Fruit fly (Drosophila melanogaster) whole organism, embryonic: ENCODE results near the gene Mco4.
A peak's percentile ranks its signal among the peaks of the same experiment; 100 is the strongest.

Experiments used
- Ada2b ChIP-seq: fragments of 200-800 bp; sonication (Bioruptor generic); IDR thresholded peaks from 2 replicates; pipeline ENCODE4 v1.3.6; 2022; ENCODE audit warnings: missing biosample characterization, missing genetic modification characterization
- B-H2 ChIP-seq: fragments of 200-800 bp; sonication (Bioruptor generic); optimal IDR thresholded peaks from 2 replicates; lab custom pipeline; 2018; ENCODE audit warnings: missing biosample characterization, mild to moderate bottlenecking, missing genetic modification characterization
- CG10274 ChIP-seq: fragments of 200-800 bp; sonication (Bioruptor generic); optimal IDR thresholded peaks from 3 replicates; lab custom pipeline; 2017; ENCODE audit warnings: missing biosample characterization, mild to moderate bottlenecking, missing genetic modification characterization
- CG13296 ChIP-seq: fragments of 200-800 bp; sonication (Bioruptor generic); optimal IDR thresholded peaks from 3 replicates; lab custom pipeline; 2018; ENCODE audit warnings: missing biosample characterization, mild to moderate bottlenecking, missing genetic modification characterization
- CG16813 ChIP-seq: fragments of 200-800 bp; sonication (Bioruptor generic); IDR thresholded peaks from 3 replicates; pipeline ENCODE4 v1.3.6; 2022; ENCODE audit warnings: missing biosample characterization, missing genetic modification characterization; ENCODE audit not compliant: partially characterized antibody
- CG17385 ChIP-seq: fragments of 200-800 bp; sonication (Bioruptor generic); optimal IDR thresholded peaks from 3 replicates; lab custom pipeline; 2018; ENCODE audit warnings: missing biosample characterization, mild to moderate bottlenecking, missing genetic modification characterization
- CG18262 ChIP-seq: fragments of 200-800 bp; optimal IDR thresholded peaks from 3 replicates; lab custom pipeline; 2019; ENCODE audit warnings: missing biosample characterization, mild to moderate bottlenecking, missing genetic modification characterization, moderate library complexity
- CG1832 ChIP-seq: fragments of 200-800 bp; sonication (Bioruptor generic); optimal IDR thresholded peaks from 2 replicates; lab custom pipeline; 2017; ENCODE audit warnings: missing biosample characterization, mild to moderate bottlenecking, missing genetic modification characterization, inconsistent platforms
- CG2712 ChIP-seq: fragments of 200-800 bp; optimal IDR thresholded peaks from 3 replicates; lab custom pipeline; 2019; ENCODE audit warnings: missing biosample characterization, mild to moderate bottlenecking, missing genetic modification characterization, moderate library complexity
- CG31441 ChIP-seq: fragments of 200-800 bp; sonication (Bioruptor generic); IDR thresholded peaks from 2 replicates; pipeline ENCODE4 v1.3.6; 2022; ENCODE audit warnings: missing biosample characterization, missing genetic modification characterization
- CG32532 ChIP-seq: fragments of 200-800 bp; sonication (Bioruptor generic); IDR thresholded peaks from 2 replicates; pipeline ENCODE4 v1.3.6; 2022; ENCODE audit warnings: missing biosample characterization, missing genetic modification characterization
- CG3995 ChIP-seq: fragments of 200-800 bp; sonication (Bioruptor generic); optimal IDR thresholded peaks from 3 replicates; lab custom pipeline; 2016; ENCODE audit warnings: missing biosample characterization, missing genetic modification characterization
- CG4424 ChIP-seq: fragments of 200-800 bp; sonication (Bioruptor generic); optimal IDR thresholded peaks from 3 replicates; lab custom pipeline; 2016; ENCODE audit warnings: missing biosample characterization, missing genetic modification characterization
- CG7987 ChIP-seq: fragments of 200-800 bp; sonication (Bioruptor generic); optimal IDR thresholded peaks from 2 replicates; lab custom pipeline; 2018; ENCODE audit warnings: missing biosample characterization, mild to moderate bottlenecking, missing genetic modification characterization, moderate library complexity
- CG8089 ChIP-seq: fragments of 200-800 bp; sonication (Bioruptor generic); optimal IDR thresholded peaks from 3 replicates; lab custom pipeline; 2016; ENCODE audit warnings: missing biosample characterization, missing genetic modification characterization
- CTCF ChIP-seq: fragments of 200-800 bp; sonication (Bioruptor generic); optimal IDR thresholded peaks from 2 replicates; lab custom pipeline; 2017; ENCODE audit warnings: missing biosample characterization, mild to moderate bottlenecking, missing genetic modification characterization, moderate library complexity
- D19A ChIP-seq: fragments of 200-800 bp; optimal IDR thresholded peaks from 3 replicates; lab custom pipeline; 2019; ENCODE audit warnings: missing biosample characterization, mild to moderate bottlenecking, missing genetic modification characterization, moderate library complexity
- Deaf1 ChIP-seq: fragments of 200-800 bp; optimal IDR thresholded peaks from 3 replicates; lab custom pipeline; 2019; ENCODE audit warnings: missing biosample characterization, mild to moderate bottlenecking, missing genetic modification characterization, moderate library complexity
- Dek ChIP-seq: fragments of 200-800 bp; sonication (Bioruptor generic); optimal IDR thresholded peaks from 3 replicates; lab custom pipeline; 2019; ENCODE audit warnings: missing biosample characterization, mild to moderate bottlenecking, missing genetic modification characterization, moderate library complexity
- Drgx ChIP-seq: fragments of 200-800 bp; sonication (Bioruptor generic); IDR thresholded peaks from 2 replicates; pipeline ENCODE4 v1.3.6; 2022; ENCODE audit warnings: missing biosample characterization, missing genetic modification characterization
- Gsc ChIP-seq: fragments of 200-800 bp; sonication (Bioruptor generic); IDR thresholded peaks from 2 replicates; pipeline ENCODE4 v1.3.6; 2022; ENCODE audit warnings: missing biosample characterization, missing genetic modification characterization
- HmgZ ChIP-seq: fragments of 200-800 bp; sonication (Bioruptor generic); optimal IDR thresholded peaks from 2 replicates; lab custom pipeline; 2018; ENCODE audit warnings: missing biosample characterization, mild to moderate bottlenecking, missing genetic modification characterization
- Nf-YB ChIP-seq: fragments of 200-800 bp; sonication (Bioruptor generic); optimal IDR thresholded peaks from 3 replicates; lab custom pipeline; 2019; ENCODE audit warnings: missing biosample characterization, mild to moderate bottlenecking, missing genetic modification characterization, moderate library complexity
- Nf-YC ChIP-seq: fragments of 200-800 bp; optimal IDR thresholded peaks from 3 replicates; lab custom pipeline; 2019; ENCODE audit warnings: missing biosample characterization, mild to moderate bottlenecking, missing genetic modification characterization, moderate library complexity
- Oaz ChIP-seq: fragments of 200-800 bp; sonication (Bioruptor generic); IDR thresholded peaks from 2 replicates; pipeline ENCODE4 v1.3.6; 2022; ENCODE audit warnings: missing biosample characterization, missing genetic modification characterization
- Pdp1 ChIP-seq, 2 experiments: fragments of 200-800 bp; sonication (Bioruptor generic); optimal IDR thresholded peaks; 3 replicates each; lab custom pipeline; 2016; ENCODE audit warnings: missing biosample characterization in 2 of 2, missing genetic modification characterization in 2 of 2, mild to moderate bottlenecking in 1 of 2, moderate library complexity in 1 of 2
- Ravus ChIP-seq: fragments of 200-800 bp; sonication (Bioruptor generic); IDR thresholded peaks from 2 replicates; pipeline ENCODE4 v1.3.6; 2022; ENCODE audit warnings: missing biosample characterization, missing genetic modification characterization
- Scr ChIP-seq: fragments of 200-800 bp; sonication (Bioruptor generic); IDR thresholded peaks from 2 replicates; pipeline ENCODE4 v1.3.6; 2022; ENCODE audit warnings: missing biosample characterization, missing genetic modification characterization; ENCODE audit not compliant: partially characterized antibody
- Spps ChIP-seq: fragments of 200-800 bp; sonication (Bioruptor generic); optimal IDR thresholded peaks from 2 replicates; lab custom pipeline; 2018; ENCODE audit warnings: missing biosample characterization, mild to moderate bottlenecking, missing genetic modification characterization
- Xbp1 ChIP-seq: fragments of 200-800 bp; sonication (Bioruptor generic); optimal IDR thresholded peaks from 3 replicates; lab custom pipeline; 2016; ENCODE audit warnings: missing biosample characterization, mild to moderate bottlenecking, missing genetic modification characterization
- abd-A ChIP-seq: fragments of 200-800 bp; sonication (Bioruptor generic); optimal IDR thresholded peaks from 3 replicates; lab custom pipeline; 2019; ENCODE audit warnings: missing biosample characterization, mild to moderate bottlenecking, missing genetic modification characterization, moderate library complexity
- bsh ChIP-seq, 2 experiments: fragments of 200-800 bp; sonication (Bioruptor generic); optimal IDR thresholded peaks; 2 replicates each; lab custom pipeline; 2017 to 2018; ENCODE audit warnings: mild to moderate bottlenecking in 2 of 2, missing biosample characterization in 2 of 2, missing genetic modification characterization in 2 of 2, moderate library complexity in 1 of 2
- cato ChIP-seq: fragments of 200-800 bp; sonication (Bioruptor generic); optimal IDR thresholded peaks from 2 replicates; lab custom pipeline; 2016; ENCODE audit warnings: missing biosample characterization, missing genetic modification characterization, borderline replicate concordance
- chinmo ChIP-seq: fragments of 200-800 bp; sonication (Bioruptor generic); IDR thresholded peaks from 4 replicates; pipeline ENCODE4 v1.3.6; 2022; ENCODE audit warnings: missing biosample characterization, missing genetic modification characterization; ENCODE audit not compliant: partially characterized antibody
- crol ChIP-seq: fragments of 200-800 bp; sonication (Bioruptor generic); IDR thresholded peaks from 2 replicates; pipeline ENCODE4 v1.3.6; 2022; ENCODE audit warnings: missing biosample characterization, missing genetic modification characterization
- en ChIP-seq: fragments of 200-800 bp; sonication (Bioruptor generic); optimal IDR thresholded peaks from 2 replicates; lab custom pipeline; 2016; ENCODE audit warnings: missing biosample characterization, missing genetic modification characterization
- exex ChIP-seq: fragments of 200-800 bp; sonication (Bioruptor generic); optimal IDR thresholded peaks from 4 replicates; lab custom pipeline; 2018; ENCODE audit warnings: missing biosample characterization, mild to moderate bottlenecking, missing genetic modification characterization, moderate library complexity
- eyg ChIP-seq: fragments of 200-800 bp; sonication (Bioruptor generic); optimal IDR thresholded peaks from 3 replicates; lab custom pipeline; 2016; ENCODE audit warnings: missing biosample characterization, missing genetic modification characterization
- ftz-f1 ChIP-seq: fragments of 200-800 bp; sonication (Bioruptor generic); optimal IDR thresholded peaks from 2 replicates; lab custom pipeline; 2016; ENCODE audit warnings: missing biosample characterization, missing genetic modification characterization
- fu2 ChIP-seq: fragments of 200-800 bp; sonication (Bioruptor generic); optimal IDR thresholded peaks from 2 replicates; lab custom pipeline; 2016; ENCODE audit warnings: missing biosample characterization, missing genetic modification characterization
- insv ChIP-seq, 2 experiments: fragments of 200-800 bp; sonication (Bioruptor generic); optimal IDR thresholded peaks; 3 replicates each; lab custom pipeline; 2016 to 2018; ENCODE audit warnings: missing biosample characterization in 2 of 2, missing genetic modification characterization in 2 of 2
- kay ChIP-seq: fragments of 200-800 bp; sonication (Bioruptor generic); optimal IDR thresholded peaks from 2 replicates; lab custom pipeline; 2016; ENCODE audit warnings: missing biosample characterization, missing genetic modification characterization
- klu ChIP-seq: fragments of 200-800 bp; sonication (Bioruptor generic); IDR thresholded peaks from 2 replicates; pipeline ENCODE4 v1.3.6; 2022; ENCODE audit warnings: missing biosample characterization, missing genetic modification characterization
- maf-S ChIP-seq: fragments of 200-800 bp; sonication (Bioruptor generic); optimal IDR thresholded peaks from 2 replicates; lab custom pipeline; 2016; ENCODE audit warnings: missing biosample characterization, missing genetic modification characterization
- mirr ChIP-seq: fragments of 200-800 bp; sonication (Bioruptor generic); optimal IDR thresholded peaks from 3 replicates; lab custom pipeline; 2018; ENCODE audit warnings: missing biosample characterization, mild to moderate bottlenecking, missing genetic modification characterization
- ranshi ChIP-seq: fragments of 200-800 bp; sonication (Bioruptor generic); IDR thresholded peaks from 2 replicates; pipeline ENCODE4 v1.3.6; 2022; ENCODE audit warnings: missing biosample characterization, missing genetic modification characterization
- rib ChIP-seq: fragments of 200-800 bp; sonication (Bioruptor generic); IDR thresholded peaks from 2 replicates; pipeline ENCODE4 v1.3.6; 2022; ENCODE audit warnings: missing biosample characterization, missing genetic modification characterization
- so ChIP-seq: fragments of 200-800 bp; sonication (Bioruptor generic); IDR thresholded peaks from 3 replicates; pipeline ENCODE4 v1.3.6; 2022; ENCODE audit warnings: missing biosample characterization, missing genetic modification characterization
- sr ChIP-seq: fragments of 200-800 bp; sonication (Bioruptor generic); IDR thresholded peaks from 3 replicates; pipeline ENCODE4 v1.3.6; 2022; ENCODE audit warnings: missing biosample characterization, missing genetic modification characterization
- tgo ChIP-seq: fragments of 200-800 bp; sonication (Bioruptor generic); IDR thresholded peaks from 3 replicates; pipeline ENCODE4 v1.3.6; 2022; ENCODE audit warnings: missing biosample characterization, missing genetic modification characterization
- tin ChIP-seq: fragments of 200-800 bp; sonication (Bioruptor generic); optimal IDR thresholded peaks from 3 replicates; lab custom pipeline; 2016; ENCODE audit warnings: missing biosample characterization, missing genetic modification characterization
- tio ChIP-seq: fragments of 200-800 bp; sonication (Bioruptor generic); optimal IDR thresholded peaks from 2 replicates; lab custom pipeline; 2017; ENCODE audit warnings: missing biosample characterization, missing genetic modification characterization, inconsistent platforms

Gene Mco4

dm6 chrX:17821466-17821865, 34.5 kb downstream of the Mco4 start:
- TF ChIP-seq cato (GFP tag; lab: Kevin White, UChicago), result no peak
- peak; percentile 13 for TF ChIP-seq CG17385 (GFP tag; lab: Kevin White, UChicago)
- TF ChIP-seq crol (GFP tag; lab: Robert Waterston, UW), result peak; percentile 94
- no peak for TF ChIP-seq en (GFP tag; lab: Kevin White, UChicago)
- peak; percentile 34; the same call in 1 of the 2 replicates for TF ChIP-seq CG31441
- peak; percentile 16; the same call in 1 of the 2 replicates for TF ChIP-seq Scr (GFP tag; lab: Robert Waterston, UW)
- TF ChIP-seq Nf-YC (tag; lab: Kevin White, UChicago), result peak; percentile 83
- TF ChIP-seq exex (tag; lab: Kevin White, UChicago), result peak; percentile 76
- TF ChIP-seq sr (GFP tag; lab: Robert Waterston, UW), result peak; percentile 35; the same call in 1 of the 3 replicates
- no peak for TF ChIP-seq so (GFP tag; lab: Robert Waterston, UW)
- TF ChIP-seq insv (GFP tag; optimal IDR thresholded peaks at IDR 0.05; lab: Kevin White, UChicago), result peak in 1 of 2 experiments; percentile 34
- TF ChIP-seq CG3995 (GFP tag; lab: Kevin White, UChicago), result peak; percentile 96
- no peak for TF ChIP-seq Xbp1 (GFP tag; lab: Kevin White, UChicago)
- TF ChIP-seq B-H2, result peak; percentile 2
- peak; percentile 66 for TF ChIP-seq Nf-YB (GFP tag; lab: Kevin White, UChicago)
- no peak for TF ChIP-seq ranshi (GFP tag; lab: Robert Waterston, UW)
- TF ChIP-seq mirr (GFP tag; lab: Kevin White, UChicago), result peak; percentile 66
- no peak for TF ChIP-seq Oaz
- no peak for TF ChIP-seq Deaf1 (tag; lab: Kevin White, UChicago)
- no peak for TF ChIP-seq Spps (tag; lab: Kevin White, UChicago)
- peak in 1 of 2 experiments; percentile 18 for TF ChIP-seq Pdp1 (GFP tag; optimal IDR thresholded peaks at IDR 0.05; lab: Kevin White, UChicago)
- TF ChIP-seq chinmo (GFP tag; lab: Robert Waterston, UW), result 0 out of 4 replicates have a peak, but pooled peaks have one; percentile 35
- TF ChIP-seq tin (GFP tag; lab: Kevin White, UChicago), result no peak
- no peak for TF ChIP-seq tgo
- TF ChIP-seq eyg (GFP tag; lab: Kevin White, UChicago), result no peak
- no peak for TF ChIP-seq Gsc (GFP tag; lab: Robert Waterston, UW)
- TF ChIP-seq D19A, result no peak
- peak; percentile 38 for TF ChIP-seq ftz-f1 (GFP tag; lab: Kevin White, UChicago)
- TF ChIP-seq abd-A (tag; lab: Kevin White, UChicago), result peak; percentile 28
- TF ChIP-seq HmgZ (tag; lab: Kevin White, UChicago), result peak; percentile 16
- TF ChIP-seq CG1832 (GFP tag; lab: Kevin White, UChicago), result peak; percentile 69
- TF ChIP-seq fu2 (GFP tag; lab: Kevin White, UChicago), result no peak
- no peak for TF ChIP-seq bsh (GFP tag; optimal IDR thresholded peaks at IDR 0.05; lab: Kevin White, UChicago)
- TF ChIP-seq klu, result peak; percentile 38; the same call in 1 of the 2 replicates
- TF ChIP-seq rib (GFP tag; lab: Robert Waterston, UW), result no peak
- TF ChIP-seq CG13296 (GFP tag; lab: Kevin White, UChicago), result no peak
- no peak for TF ChIP-seq kay

DNA sequence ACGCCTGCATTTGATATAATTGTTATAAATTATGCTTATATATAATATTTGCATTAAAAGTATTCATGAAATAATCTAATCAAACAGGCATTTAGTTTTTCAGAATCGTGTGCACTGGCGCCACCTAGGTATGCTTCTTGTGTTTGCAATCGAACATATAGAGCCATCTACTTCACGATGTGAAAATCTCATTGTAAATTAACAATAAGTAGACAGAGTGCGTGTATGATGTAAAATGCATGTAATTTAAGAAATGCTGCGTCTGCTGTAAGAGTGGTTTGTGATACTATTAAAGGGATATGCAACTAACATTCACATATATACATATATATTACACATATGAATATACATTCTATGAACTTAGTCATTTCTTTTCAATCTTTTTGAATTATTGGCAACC, 35.7 kb downstream of the Mco4 start:
- TF ChIP-seq Drgx (GFP tag; lab: Robert Waterston, UW) (no peak), CG18262 (tag; lab: Kevin White, UChicago) (no peak), maf-S (GFP tag; lab: Kevin White, UChicago) (no peak), so (GFP tag; lab: Robert Waterston, UW) (no peak), CG10274 (no peak), Dek (tag; lab: Kevin White, UChicago) (peak; percentile 16), CG7987 (GFP tag; lab: Kevin White, UChicago) (peak; percentile 1), CG4424 (GFP tag; lab: Kevin White, UChicago) (no peak), CG32532 (peak; percentile 68), CG8089 (GFP tag; lab: Kevin White, UChicago) (peak; percentile 8), CG2712 (tag; lab: Kevin White, UChicago) (peak; percentile 33), tio (no peak), Ada2b (GFP tag; lab: Robert Waterston, UW) (no peak), CTCF (GFP tag; lab: Kevin White, UChicago) (peak; percentile 98), Ravus (GFP tag; lab: Robert Waterston, UW) (no peak), CG16813 (GFP tag; lab: Robert Waterston, UW) (0 out of 3 replicates have a peak, but pooled peaks have one; percentile 33)
